Fruit fly (Drosophila melanogaster) whole organism: ENCODE measurements around the gene ACXE.

ENCODE experiments used
- CG8478 ChIP-seq: fragments of >200 bp; optimal IDR thresholded peaks from 2 replicates; lab custom pipeline; 2018; ENCODE audit warnings: inconsistent platforms
- Dll ChIP-seq: fragments of >200 bp; optimal IDR thresholded peaks from 2 replicates; lab custom pipeline; 2017
- EcR ChIP-seq, 2 experiments: fragments of >200 bp; optimal IDR thresholded peaks; 2 replicates each; lab custom pipeline; 2017; ENCODE audit warnings: missing biosample characterization in 2 of 2, missing genetic modification characterization in 2 of 2, missing genetic modification reagents in 2 of 2
- pan ChIP-seq: fragments of >200 bp; optimal IDR thresholded peaks from 2 replicates; lab custom pipeline; 2017
- psq ChIP-seq: fragments of >200 bp; optimal IDR thresholded peaks from 2 replicates; lab custom pipeline; 2017
- usp ChIP-seq: fragments of >200 bp; optimal IDR thresholded peaks from 2 replicates; lab custom pipeline; 2017; ENCODE audit warnings: missing biosample characterization, missing genetic modification characterization, mixed read lengths

Gene ACXE

dm6 chr2L:12974562-12975366 is 49.4 kb downstream of the ACXE start:
- TF ChIP-seq usp (GFP tag; lab: Kevin White, UChicago) (no peak), Dll (lab: Kevin White, UChicago) (peak; percentile 34), EcR (GFP tag; optimal IDR thresholded peaks at IDR 0.05; lab: Kevin White, UChicago) (no peak)

- TF ChIP-seq EcR (GFP tag; optimal IDR thresholded peaks at IDR 0.05; lab: Kevin White, UChicago) (no peak), psq (lab: Kevin White, UChicago) (no peak), usp (GFP tag; lab: Kevin White, UChicago) (no peak), Dll (lab: Kevin White, UChicago) (no peak), pan (lab: Kevin White, UChicago) (no peak), CG8478 (lab: Kevin White, UChicago) (no peak)
These were observed 49.9 kb downstream of the ACXE start for dm6 chr2L:12975367-12975655.

- TF ChIP-seq pan (lab: Kevin White, UChicago): no peak
- no peak for TF ChIP-seq CG8478 (lab: Kevin White, UChicago)
These were observed 53.1 kb downstream of the ACXE start, which contains the start of gene Vha68-3 for dm6 chr2L:12978486-12978885. Gene Vha68-3 (plus strand): TSS chr2L:12978786.
